Worm (Caenorhabditis elegans) whole organism, dauer: ENCODE measurements around the gene klp-17.
"Not testable (repeated sequence)": the region's sequence is repeated elsewhere in the genome, so short reads cannot be mapped to it uniquely, and the experiment has no call there.

Source experiments
- unc-62 ChIP-seq: sonication (generic microtip); optimal IDR thresholded peaks from 2 replicates; lab custom pipeline; 2017; ENCODE audit warnings: missing biosample characterization, missing genetic modification reagents, missing genetic modification characterization

Gene klp-17

DNA sequence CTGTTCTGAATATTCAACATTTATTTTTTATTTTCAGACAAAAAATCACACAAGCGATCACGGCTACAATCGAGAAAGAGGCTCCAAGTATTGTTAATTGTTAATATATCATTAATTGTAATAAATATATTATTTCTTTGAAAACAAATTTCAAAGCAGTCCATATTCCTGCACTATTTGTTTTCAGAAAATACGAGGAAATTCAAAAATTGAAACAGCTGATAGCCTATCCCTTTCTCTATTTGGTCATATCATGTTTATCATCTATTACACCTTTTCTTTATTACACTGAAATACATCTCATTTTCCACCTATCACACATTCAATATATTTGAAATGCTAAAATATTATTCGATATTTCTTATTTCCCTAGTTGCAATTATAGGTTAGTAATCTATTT, 22.5 kb downstream of the klp-17 start, which contains the start of gene W02B12.13:
Gene W02B12.13, plus strand, starts transcription at position 301 of the 400 bp plus-strand sequence.
- no peak for TF ChIP-seq unc-62 (GFP tag; lab: Kevin White, UChicago)

DNA sequence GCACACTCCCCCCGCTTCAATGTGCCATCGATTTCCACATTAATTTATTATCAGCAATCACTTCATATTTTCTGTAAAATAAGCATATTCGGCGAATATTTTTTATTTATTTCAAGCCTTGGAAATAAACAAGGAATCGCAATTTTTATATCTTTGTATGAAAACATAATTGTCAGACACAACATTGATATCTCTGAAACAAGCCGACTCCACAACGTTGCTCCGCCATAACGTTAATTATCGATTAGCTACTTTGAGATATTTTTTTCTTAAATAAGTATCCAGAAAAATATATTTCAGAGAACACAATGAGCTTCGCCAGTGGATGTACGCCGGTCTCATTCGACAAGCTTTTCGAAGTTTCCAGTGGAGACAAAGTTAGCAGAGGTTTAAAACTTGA, 23.6 kb downstream of the klp-17 start, which contains the start of gene adbp-1:
Gene adbp-1, plus strand, starts transcription at position 301 of the 400 bp plus-strand sequence.
- TF ChIP-seq unc-62 (GFP tag; lab: Kevin White, UChicago): no peak

DNA sequence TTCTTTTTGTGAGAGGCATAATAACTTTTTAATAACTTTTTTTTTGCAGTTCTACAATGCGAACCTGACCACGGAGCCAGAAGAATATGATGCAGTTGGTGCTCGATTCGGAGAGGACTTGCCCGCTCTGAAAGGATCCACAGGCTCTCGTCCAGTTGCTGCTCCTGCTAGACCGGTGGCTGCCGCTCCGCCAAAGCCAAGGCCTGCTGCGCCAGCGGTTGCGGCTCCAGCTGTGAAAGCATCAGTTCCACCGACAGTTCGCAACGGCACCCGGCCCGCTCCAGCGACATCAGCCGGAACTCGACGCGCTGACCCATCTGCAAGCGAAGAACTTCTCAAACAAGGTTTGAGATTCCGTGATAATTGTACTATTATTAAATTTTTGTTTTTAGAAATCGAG, 24.3 kb downstream of the klp-17 start:
- TF ChIP-seq unc-62 (GFP tag; lab: Kevin White, UChicago): no peak

DNA sequence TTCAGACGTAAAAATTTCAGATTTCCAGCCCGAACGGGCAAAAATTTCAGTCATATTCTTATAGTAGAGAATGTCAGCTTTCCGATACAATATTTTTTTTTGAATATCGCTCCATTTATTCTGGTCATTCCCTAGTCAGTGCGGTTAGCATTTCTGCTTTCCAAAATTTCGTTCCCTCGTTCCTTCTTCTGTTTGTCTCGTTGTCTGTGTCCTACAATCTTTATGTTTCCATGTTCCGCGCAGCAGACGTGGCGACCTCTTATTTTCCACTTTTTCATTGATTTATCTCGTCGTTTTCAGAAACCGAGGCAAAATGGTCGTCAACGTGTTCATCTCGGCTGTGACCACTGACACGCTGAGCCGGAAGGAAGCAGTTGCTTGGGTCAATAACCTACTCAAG, 25.0 kb downstream of the klp-17 start, which contains the start of gene ebp-2:
Gene ebp-2, plus strand, starts transcription at position 301 of the 400 bp plus-strand sequence.
- not testable (repeated sequence) for TF ChIP-seq unc-62 (GFP tag; lab: Kevin White, UChicago)

DNA sequence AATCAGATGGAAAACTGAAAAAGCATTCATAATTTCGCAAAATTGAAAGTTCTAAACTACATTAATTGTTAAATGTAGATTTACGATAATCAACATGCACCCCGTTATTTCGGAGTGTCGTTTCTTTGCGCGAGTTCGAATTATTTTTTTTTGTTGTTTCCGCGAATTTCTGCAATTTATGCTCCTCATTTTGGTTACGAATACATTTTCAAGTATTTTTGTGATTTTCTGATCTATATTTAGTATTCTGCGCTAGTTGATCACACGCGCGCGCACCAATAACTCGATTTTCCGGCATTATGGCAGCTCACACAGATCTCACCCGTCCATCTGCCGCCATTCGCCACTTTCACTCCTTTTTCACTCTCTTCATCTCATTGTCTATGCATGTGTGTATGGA, 27.2 kb downstream of the klp-17 start, which contains the start of gene VW02B12L.2:
Gene VW02B12L.2, minus strand, starts transcription at position 65 of the 400 bp plus-strand sequence.
- TF ChIP-seq unc-62 (GFP tag; lab: Kevin White, UChicago): no peak

DNA sequence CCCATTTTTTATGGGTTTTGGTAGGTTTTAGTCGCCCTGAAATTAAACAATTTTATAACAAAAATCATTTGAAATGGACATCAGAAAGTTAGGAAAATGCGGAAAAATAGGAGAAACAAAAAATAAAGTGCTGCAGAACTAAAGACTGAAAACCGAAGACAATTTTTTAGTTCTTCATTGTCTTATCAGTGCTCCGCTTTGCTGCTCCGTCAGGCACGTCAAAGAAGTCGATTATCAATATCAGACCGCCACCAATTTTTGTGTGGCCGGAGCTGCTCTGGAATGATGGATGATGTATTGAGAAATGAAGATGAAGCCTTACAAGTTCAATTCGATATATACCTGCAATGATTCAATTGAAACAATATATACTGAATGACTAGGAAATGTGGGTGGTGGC, 29.0 kb downstream of the klp-17 start, which contains the start of gene vha-6:
Gene vha-6, minus strand, starts transcription at position 36 of the 400 bp plus-strand sequence.
- TF ChIP-seq unc-62 (GFP tag; lab: Kevin White, UChicago): no peak

DNA sequence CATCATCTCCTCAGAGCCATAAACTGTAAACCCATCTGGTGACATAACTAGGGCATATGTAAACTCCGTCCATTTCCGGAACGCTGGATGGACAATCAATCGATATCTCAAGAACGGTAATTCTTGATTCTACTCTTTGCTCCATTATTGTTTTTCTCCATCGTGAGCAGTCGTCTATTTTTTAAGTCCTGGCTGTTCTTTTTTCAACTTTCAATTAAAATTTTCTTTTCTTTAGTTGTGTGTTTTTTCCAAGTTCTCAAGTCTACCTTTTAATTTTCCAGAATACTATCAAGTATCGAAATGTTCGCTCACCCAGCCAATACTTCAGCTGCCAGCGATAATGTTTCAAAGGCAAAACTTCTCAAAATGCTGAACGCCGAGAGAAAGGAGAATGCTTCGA, 33.5 kb downstream of the klp-17 start, which contains the start of gene C05D12.5:
Gene C05D12.5, plus strand, starts transcription at position 301 of the 400 bp plus-strand sequence.
- TF ChIP-seq unc-62 (GFP tag; lab: Kevin White, UChicago): no peak

DNA sequence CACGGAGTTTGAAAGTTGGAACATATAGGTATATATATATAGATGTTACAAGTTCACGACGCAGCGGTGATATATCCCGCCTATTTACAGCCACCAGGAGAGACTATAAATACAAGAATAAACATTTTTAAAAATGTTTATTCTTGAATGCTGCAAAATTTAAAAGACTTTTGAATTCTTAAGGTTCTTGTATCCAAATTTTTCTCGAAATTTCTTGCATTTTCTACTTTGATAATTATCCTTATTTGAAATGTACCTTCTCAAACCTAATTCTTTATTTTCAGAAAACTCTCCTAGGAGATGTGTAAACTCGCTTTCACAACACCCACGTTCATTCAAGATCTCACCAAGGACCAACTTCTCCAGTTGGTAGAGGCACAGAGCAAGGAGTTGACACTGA, 35.9 kb downstream of the klp-17 start, which contains the start of gene C05D12.4:
Gene C05D12.4, plus strand, starts transcription at position 301 of the 400 bp plus-strand sequence.
- TF ChIP-seq unc-62 (GFP tag; lab: Kevin White, UChicago): no peak

DNA sequence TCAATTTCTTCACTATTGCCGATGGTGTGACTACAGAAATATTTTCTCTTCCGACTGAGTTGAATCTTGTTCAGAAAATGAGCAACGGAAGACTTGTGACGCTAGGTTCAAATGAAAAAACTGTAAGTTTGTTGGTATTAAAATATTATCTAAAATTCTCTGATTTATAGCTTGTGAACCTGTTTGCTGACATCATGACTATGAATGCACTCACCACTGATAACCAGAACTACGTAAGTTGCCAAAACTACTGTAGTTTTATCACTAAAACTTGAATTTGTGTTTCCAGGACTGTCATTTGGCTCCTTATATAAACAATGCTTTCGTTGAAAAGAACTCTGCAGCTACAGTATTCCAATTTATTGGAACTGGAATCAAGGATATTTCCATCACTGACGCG, 38.8 kb downstream of the klp-17 start:
- no peak for TF ChIP-seq unc-62 (GFP tag; lab: Kevin White, UChicago)

DNA sequence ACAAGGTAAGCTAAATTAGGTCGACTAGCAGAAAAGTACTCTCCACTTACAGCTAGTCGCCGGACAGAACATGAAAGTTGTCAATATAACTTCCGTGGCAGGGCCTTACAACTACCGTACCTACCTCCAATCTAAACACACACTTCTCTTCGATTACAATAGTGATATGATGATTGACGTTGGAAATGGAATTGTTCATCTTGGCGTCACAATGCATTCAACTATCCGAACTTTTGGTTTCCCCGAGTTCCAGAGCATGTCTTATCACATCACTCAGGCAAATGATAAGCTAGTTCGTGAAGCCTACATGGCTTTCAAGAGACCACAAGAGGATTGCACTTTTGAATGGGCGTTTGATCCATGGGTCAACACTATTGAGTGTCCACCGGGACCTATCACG, 40.1 kb downstream of the klp-17 start:
- no peak for TF ChIP-seq unc-62 (GFP tag; lab: Kevin White, UChicago)

DNA sequence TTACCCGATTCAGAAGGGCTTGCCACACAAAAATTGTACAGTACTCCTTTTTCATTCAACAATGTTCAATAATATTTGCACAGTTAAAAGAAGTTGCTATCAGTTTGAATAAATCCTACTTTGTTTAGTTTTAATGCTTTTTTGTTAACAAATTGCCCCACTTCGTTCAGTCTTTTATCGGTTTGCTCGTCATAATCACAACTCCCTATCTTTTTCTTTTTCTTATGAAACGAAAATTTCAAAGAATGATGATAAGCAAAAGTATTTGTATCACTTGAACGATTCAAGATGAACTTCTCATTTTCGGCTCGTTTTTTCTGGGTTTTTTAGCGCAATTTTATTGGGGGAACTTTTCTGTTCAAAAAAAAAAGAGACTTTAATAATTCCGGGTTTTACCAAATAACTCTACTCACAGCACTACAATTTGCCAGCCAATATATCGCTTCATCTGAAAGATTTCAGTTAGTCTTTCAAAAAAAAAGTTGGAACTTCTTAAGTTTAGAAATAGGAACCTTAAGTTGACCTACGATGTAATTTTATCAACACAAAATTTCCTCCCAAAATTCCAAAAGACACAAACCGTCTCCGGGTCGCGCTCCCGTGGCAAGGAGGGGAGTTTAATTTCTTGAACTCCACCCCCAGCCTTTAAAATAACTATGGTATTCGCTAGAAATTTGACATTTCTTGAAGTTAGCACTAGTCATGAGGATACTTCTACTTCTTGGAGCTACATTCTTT, 42.7 kb downstream of the klp-17 start, which contains the start of gene C05D12.3:
Gene C05D12.3, plus strand, starts transcription at position 688 of the 738 bp plus-strand sequence.
- TF ChIP-seq unc-62 (GFP tag; lab: Kevin White, UChicago): no peak

DNA sequence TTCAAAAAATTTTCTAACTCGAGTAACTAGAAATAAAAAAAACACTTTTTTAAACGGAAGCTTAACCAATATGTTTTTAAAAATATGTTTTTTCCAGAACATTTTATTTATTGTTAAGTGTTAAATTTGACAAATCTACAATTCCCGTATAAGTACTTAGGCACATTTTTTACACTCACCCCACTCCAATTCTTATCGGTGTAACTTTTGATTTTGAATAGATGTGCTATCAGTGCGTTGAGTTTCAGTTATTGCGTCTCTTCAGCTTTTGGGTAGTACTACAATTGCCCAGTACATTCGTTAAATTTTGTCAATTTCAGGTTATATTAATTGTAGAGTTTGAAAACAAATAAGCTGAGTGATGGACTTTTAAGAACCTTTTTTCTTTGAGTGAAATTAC, 43.4 kb downstream of the klp-17 start:
- TF ChIP-seq unc-62 (GFP tag; lab: Kevin White, UChicago): no peak

DNA sequence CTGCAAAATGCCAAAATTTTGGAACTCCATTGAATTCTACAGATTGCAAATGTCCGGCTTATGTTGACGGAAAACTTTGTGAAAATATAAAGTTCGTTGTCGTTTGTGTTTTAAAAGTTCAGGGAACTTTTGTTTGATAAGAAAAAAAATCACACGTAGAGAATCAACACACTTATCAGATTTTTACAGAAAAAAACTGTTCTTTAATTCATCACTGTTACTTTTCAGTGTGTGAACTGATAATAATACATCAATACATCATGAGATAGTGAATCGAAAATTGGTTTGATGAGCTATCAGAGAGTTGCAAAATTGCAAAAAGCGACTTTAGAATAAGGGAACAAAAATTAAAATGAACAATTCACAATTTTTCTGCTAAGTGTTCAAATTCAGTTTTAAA, 49.0 kb downstream of the klp-17 start:
- no peak for TF ChIP-seq unc-62 (GFP tag; lab: Kevin White, UChicago)

DNA sequence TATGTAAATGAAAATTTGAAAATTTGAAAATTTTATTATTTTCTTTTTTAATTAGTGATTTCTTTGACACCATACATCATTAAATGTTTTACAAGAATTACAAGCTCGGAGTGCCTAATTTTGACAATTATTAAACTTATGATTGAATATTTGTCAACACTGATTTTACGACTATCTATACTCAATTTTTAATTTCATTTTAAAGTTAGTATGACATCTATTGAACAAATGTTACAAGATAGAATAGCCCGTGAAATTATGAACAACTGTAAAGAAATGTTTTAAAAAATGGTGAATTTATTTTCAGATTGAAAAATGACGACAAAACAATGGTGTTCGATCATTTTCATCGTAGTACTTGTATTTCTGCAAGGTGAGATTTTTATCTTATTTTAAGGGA, 49.4 kb downstream of the klp-17 start, which contains the start of gene C05D12.2:
Gene C05D12.2, plus strand, starts transcription at position 301 of the 400 bp plus-strand sequence.
- no peak for TF ChIP-seq unc-62 (GFP tag; lab: Kevin White, UChicago)
